Worm (Caenorhabditis elegans) whole organism, dauer: ENCODE measurements around the gene vab-2.

Experiments used
- unc-62 ChIP-seq: sonication (generic microtip); optimal IDR thresholded peaks from 2 replicates; lab custom pipeline; 2017; ENCODE audit warnings: missing biosample characterization, missing genetic modification reagents, missing genetic modification characterization

The vab-2 gene

ce11 chrIV:3766589-3766988 lies at the start of gene vab-2:
TSS of gene vab-2 (minus strand) at chrIV:3766826.
- no peak for TF ChIP-seq unc-62

ce11 chrIV:3815259-3815644 lies 48.6 kb upstream of the vab-2 start:
- no peak for TF ChIP-seq unc-62

- no peak for TF ChIP-seq unc-62
These were observed 48.1 kb upstream of the vab-2 start for ce11 chrIV:3814553-3815258.

- no peak for TF ChIP-seq unc-62
These were observed 46.2 kb upstream of the vab-2 start for ce11 chrIV:3812812-3813211.

- TF ChIP-seq unc-62 = no peak
These were observed 40.9 kb upstream of the vab-2 start for ce11 chrIV:3807545-3807944.

DNA sequence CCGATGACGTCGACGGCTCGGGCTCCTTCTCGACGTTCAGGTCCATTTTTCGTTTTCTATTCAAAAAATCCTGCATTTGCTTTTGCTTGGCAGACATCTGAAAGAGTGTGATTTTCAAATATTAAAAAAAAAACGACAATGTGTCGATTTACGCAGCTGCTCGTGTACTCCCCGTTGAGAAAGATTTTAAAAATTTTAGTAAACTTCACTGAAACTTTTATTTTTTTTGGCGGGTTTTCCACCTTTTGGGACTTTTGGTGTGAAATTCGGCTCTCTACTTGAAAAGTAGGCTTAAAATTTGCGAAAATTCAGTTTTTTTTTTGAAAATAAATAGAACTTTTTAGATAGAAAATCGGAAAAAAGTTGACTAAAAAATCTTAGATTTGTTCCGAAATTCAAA lies 40.5 kb upstream of the vab-2 start, which contains the start of gene M02B7.7:
M02B7.7 (minus strand) TSS at position 101 of the 400 bp plus-strand sequence.
- TF ChIP-seq unc-62 = no peak

DNA sequence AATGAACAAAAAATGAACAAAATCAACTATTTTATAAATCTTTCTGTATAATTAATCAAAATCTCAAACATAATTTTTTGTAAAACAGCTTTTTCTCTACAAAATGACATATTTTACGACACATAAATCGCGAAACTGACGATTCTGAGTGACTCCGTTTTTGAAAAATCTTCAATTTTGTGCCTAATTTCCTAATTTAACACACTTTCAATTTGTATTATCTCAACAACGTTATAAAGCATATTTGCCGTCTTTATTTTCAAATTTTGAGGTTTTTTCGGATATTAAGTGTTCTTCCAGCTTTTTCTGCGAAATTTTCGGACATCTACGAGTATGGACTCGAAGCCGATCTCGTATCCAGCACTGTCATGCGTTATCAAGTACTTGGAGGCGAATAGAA lies 38.6 kb upstream of the vab-2 start, which contains the start of gene fbxc-47:
fbxc-47 (plus strand) TSS at position 301 of the 400 bp plus-strand sequence.
- TF ChIP-seq unc-62 = no peak

ce11 chrIV:3803252-3803651 lies 36.6 kb upstream of the vab-2 start, which contains the start of the genes algn-14 and M02B7.2:
TSS of gene algn-14 (minus strand) at chrIV:3803426.
TSS of gene M02B7.2 (plus strand) at chrIV:3803581.
- no peak for TF ChIP-seq unc-62

DNA sequence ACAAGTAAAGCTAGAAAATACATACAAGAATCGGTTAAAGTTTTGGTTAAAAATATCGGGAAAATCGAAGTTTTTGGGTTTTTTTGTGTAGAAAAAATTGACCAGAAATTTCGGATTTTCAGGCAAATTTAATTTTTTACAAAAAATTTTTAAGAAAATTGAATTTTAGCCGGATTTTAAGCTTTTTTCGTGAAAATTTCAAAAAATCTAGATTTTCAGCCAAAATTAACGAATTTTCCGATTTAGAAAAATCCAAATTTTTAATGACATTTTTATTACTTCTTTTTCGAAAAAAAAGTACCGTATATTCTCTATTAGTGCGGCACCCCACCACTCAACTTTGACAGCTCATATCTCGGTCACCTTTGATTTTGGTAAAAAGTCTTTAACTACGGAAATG lies 34.3 kb upstream of the vab-2 start, which contains the start of gene osm-3:
osm-3 (minus strand) TSS at position 101 of the 400 bp plus-strand sequence.
- TF ChIP-seq unc-62 = no peak

DNA sequence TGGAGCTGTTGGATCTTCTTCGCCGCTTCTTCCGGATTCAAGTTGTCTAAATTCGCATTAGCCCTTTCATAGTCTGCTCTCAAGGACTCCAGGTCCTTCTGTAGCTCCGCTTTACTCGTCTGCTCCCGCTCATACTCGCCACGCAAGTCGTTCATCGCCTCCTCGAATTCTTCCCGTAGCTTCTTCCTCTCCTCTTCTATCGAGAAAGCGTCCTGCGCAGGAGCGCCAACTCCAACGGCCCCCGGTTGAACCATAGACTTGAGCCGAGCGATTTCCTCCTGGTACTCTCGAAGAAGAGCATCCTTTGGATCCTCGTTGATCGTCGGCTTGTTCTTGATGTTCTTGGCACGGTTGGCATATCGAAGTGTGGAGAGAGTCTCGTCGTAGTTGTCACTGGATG lies 30.8 kb upstream of the vab-2 start:
- TF ChIP-seq unc-62 = no peak

DNA sequence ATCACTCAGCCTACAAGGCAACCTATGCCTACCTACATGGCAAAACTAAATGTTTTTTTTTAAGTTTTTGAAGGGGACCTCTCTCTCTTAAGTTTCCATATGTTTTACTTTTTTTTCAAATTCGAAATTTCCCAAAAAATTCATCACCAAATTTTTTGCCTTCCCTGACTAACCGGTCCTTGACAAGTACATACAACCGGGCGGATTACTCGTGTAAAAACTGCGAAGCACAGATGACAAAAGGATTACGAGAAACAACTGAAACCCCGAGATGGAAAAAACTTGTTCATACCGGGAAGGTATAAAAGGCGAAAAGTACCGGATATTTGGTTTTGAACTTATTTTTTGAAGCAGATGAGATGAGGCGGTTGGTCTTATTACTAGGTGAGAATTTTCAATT lies 27.8 kb upstream of the vab-2 start, which contains the start of gene K09B3.1:
K09B3.1 (plus strand) TSS at position 301 of the 400 bp plus-strand sequence.
- TF ChIP-seq unc-62 = no peak

ce11 chrIV:3783910-3784309 lies 17.3 kb upstream of the vab-2 start, which contains the start of gene glct-6:
TSS of gene glct-6 (plus strand) at chrIV:3784210.
- no peak for TF ChIP-seq unc-62

ce11 chrIV:3781539-3781938 lies 14.9 kb upstream of the vab-2 start:
- TF ChIP-seq unc-62 = no peak

- no peak for TF ChIP-seq unc-62
These were observed 7.5 kb upstream of the vab-2 start for ce11 chrIV:3774160-3774559.

ce11 chrIV:3767749-3768148 lies 1.1 kb upstream of the vab-2 start:
- TF ChIP-seq unc-62 = no peak

DNA sequence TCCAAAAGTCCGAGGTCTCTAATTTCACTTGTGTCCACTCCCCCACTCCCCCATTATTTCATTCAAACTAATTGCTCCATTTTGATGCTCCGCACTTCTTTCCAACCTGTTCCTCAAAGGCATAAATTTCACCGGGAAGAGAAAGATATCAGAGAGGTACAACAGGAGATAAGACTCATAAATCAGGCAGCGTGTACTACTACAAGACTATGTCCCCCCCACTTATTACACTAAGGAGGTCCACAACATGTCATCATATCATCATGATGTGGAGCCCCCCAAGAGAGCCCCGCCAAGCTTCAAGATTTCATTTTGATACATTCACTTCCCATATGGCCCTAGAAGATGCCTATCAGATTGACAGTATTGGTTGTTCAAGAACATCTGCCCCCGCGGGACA lies 1.2 kb downstream of the vab-2 start:
- no peak for TF ChIP-seq unc-62

DNA sequence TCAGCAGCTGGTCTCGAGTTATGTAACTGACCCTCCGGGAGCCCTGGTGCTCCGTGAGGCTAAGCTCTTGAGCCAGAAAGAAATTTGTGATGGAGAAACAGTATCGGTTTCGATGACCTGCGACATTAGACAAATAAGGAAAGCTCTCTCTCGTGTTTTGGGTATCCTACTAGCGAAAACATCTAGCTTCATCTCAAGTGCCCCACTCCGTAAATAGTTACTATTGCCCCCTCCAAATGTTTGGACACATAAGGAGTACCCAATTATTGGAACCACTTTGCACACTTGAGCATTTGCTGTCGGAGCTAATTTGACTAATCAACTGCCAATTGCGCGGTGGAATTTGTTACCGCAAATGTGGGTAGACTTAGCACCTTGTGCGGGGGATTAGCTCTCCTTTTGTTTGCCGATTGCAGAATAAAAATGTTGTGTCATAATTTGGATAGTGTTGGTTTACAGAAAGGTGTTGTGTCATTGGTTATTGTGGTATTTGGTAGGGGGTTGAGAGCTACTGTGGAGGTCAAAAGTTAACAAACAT lies 2.5 kb downstream of the vab-2 start:
- TF ChIP-seq unc-62 = no peak

ce11 chrIV:3759823-3760222 lies 6.8 kb downstream of the vab-2 start:
- TF ChIP-seq unc-62 = no peak
